Fruit fly (Drosophila melanogaster) whole organism, pupa: Measurements from ENCODE around the gene CG8419.

Source experiments
- CG10348 ChIP-seq: fragments of 200-800 bp; sonication (Bioruptor generic); IDR thresholded peaks from 2 replicates; pipeline ENCODE4 v1.3.6; 2022; ENCODE audit warnings: missing biosample characterization, missing genetic modification characterization
- CG12605 ChIP-seq: fragments of 200-800 bp; sonication (Bioruptor generic); IDR thresholded peaks from 2 replicates; pipeline ENCODE4 v1.3.6; 2022; ENCODE audit warnings: missing biosample characterization, missing genetic modification characterization
- CG13204 ChIP-seq: fragments of 200-800 bp; sonication (Bioruptor generic); optimal IDR thresholded peaks from 2 replicates; lab custom pipeline; 2018; ENCODE audit warnings: missing biosample characterization, mild to moderate bottlenecking, missing genetic modification characterization, moderate library complexity
- CG14655 ChIP-seq: fragments of 200-800 bp; sonication (Bioruptor generic); optimal IDR thresholded peaks from 3 replicates; lab custom pipeline; 2017; ENCODE audit warnings: mild to moderate bottlenecking, missing biosample characterization, missing genetic modification reagents, missing genetic modification characterization
- CG15710 ChIP-seq: fragments of 200-800 bp; sonication (Bioruptor generic); optimal IDR thresholded peaks from 2 replicates; lab custom pipeline; 2018; ENCODE audit warnings: missing biosample characterization, mild to moderate bottlenecking, missing genetic modification characterization, moderate library complexity
- CG17806 ChIP-seq: fragments of 200-800 bp; sonication (Bioruptor generic); optimal IDR thresholded peaks from 2 replicates; lab custom pipeline; 2018; ENCODE audit warnings: missing biosample characterization, mild to moderate bottlenecking, missing genetic modification characterization, moderate library complexity
- CG32121 ChIP-seq: fragments of 200-800 bp; sonication (Bioruptor generic); IDR thresholded peaks from 2 replicates; pipeline ENCODE4 v1.3.6; 2022; ENCODE audit warnings: missing biosample characterization, missing genetic modification characterization
- CG34367 ChIP-seq: fragments of 200-800 bp; sonication (Bioruptor generic); optimal IDR thresholded peaks from 2 replicates; lab custom pipeline; 2018; ENCODE audit warnings: missing biosample characterization, mild to moderate bottlenecking, missing genetic modification characterization
- CG4496 ChIP-seq: fragments of 200-800 bp; sonication (Bioruptor generic); IDR thresholded peaks from 3 replicates; pipeline ENCODE4 v1.3.6; 2022; ENCODE audit warnings: missing biosample characterization, missing genetic modification characterization
- CG8159 ChIP-seq: fragments of 200-800 bp; sonication (Bioruptor generic); optimal IDR thresholded peaks from 3 replicates; lab custom pipeline; 2018; ENCODE audit warnings: missing biosample characterization, mild to moderate bottlenecking, missing genetic modification characterization, moderate library complexity
- CG8301 ChIP-seq: fragments of 200-800 bp; sonication (Bioruptor generic); optimal IDR thresholded peaks from 2 replicates; lab custom pipeline; 2018; ENCODE audit warnings: missing biosample characterization, mild to moderate bottlenecking, missing genetic modification characterization
- CG9948 ChIP-seq: fragments of 200-800 bp; sonication (Bioruptor generic); optimal IDR thresholded peaks from 2 replicates; lab custom pipeline; 2018; ENCODE audit warnings: missing biosample characterization, mild to moderate bottlenecking, missing genetic modification characterization, moderate library complexity
- D1 ChIP-seq: fragments of 200-800 bp; sonication (Bioruptor generic); optimal IDR thresholded peaks from 2 replicates; lab custom pipeline; 2018; ENCODE audit warnings: missing biosample characterization, mild to moderate bottlenecking, missing genetic modification characterization, moderate library complexity
- EcR ChIP-seq: fragments of 200-800 bp; sonication (Bioruptor generic); optimal IDR thresholded peaks from 3 replicates; lab custom pipeline; 2019; ENCODE audit warnings: missing biosample characterization, missing genetic modification characterization, mild to moderate bottlenecking, moderate library complexity, missing genetic modification reagents
- Ets98B ChIP-seq: fragments of 200-800 bp; sonication (Bioruptor generic); IDR thresholded peaks from 2 replicates; pipeline ENCODE4 v1.3.6; 2022; ENCODE audit warnings: missing biosample characterization, missing genetic modification characterization
- Pif1A ChIP-seq: fragments of 200-800 bp; sonication (Bioruptor generic); optimal IDR thresholded peaks from 3 replicates; lab custom pipeline; 2016; ENCODE audit warnings: missing biosample characterization, missing genetic modification characterization
- Pif1B ChIP-seq: fragments of 200-800 bp; sonication (Bioruptor generic); optimal IDR thresholded peaks from 3 replicates; lab custom pipeline; 2016; ENCODE audit warnings: missing biosample characterization, missing genetic modification characterization
- Snoo ChIP-seq: fragments of 200-800 bp; sonication (Bioruptor generic); optimal IDR thresholded peaks from 3 replicates; lab custom pipeline; 2017; ENCODE audit warnings: missing biosample characterization, mild to moderate bottlenecking, missing genetic modification characterization, inconsistent platforms
- fd96Ca ChIP-seq: fragments of 200-800 bp; sonication (Bioruptor generic); IDR thresholded peaks from 3 replicates; pipeline ENCODE4 v1.3.6; 2022; ENCODE audit warnings: missing biosample characterization, missing genetic modification characterization
- gl ChIP-seq: fragments of 200-800 bp; sonication (Bioruptor generic); optimal IDR thresholded peaks from 2 replicates; lab custom pipeline; 2018; ENCODE audit warnings: missing biosample characterization, mild to moderate bottlenecking, missing genetic modification characterization
- rn ChIP-seq: fragments of 200-800 bp; sonication (Bioruptor generic); IDR thresholded peaks from 2 replicates; pipeline ENCODE4 v1.3.6; 2022; ENCODE audit warnings: missing biosample characterization, missing genetic modification characterization

Gene CG8419

DNA sequence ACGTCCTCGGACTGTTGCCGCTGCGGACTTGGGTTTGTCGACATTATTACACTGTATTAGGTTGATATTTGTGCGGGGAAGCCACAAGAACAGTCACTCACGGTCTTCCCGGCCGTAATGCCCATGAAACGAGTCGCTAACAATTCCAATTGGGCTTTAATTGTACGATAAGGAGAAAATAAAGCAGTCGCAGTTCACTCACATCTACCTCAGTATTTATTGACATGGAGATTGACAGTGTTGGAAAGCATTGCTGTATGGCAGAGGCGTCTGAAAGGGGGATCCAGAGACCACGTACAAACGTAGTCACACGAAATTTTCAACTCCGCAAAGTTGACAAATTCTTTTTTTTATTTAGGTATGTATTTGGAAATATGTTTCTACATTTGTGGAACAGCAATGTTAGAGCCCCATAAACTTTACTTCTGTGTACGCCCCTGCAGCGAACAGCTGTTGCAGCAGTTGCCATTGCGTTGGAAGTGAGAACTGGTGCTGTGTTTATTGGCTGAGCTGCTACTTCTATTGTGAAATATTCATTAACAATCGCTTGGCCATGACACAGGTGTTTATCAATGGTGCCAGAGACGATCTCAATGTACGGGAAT lies 6.8 kb downstream of the CG8419 start, which contains the start of the genes CG8372 and CG8360:
Gene CG8372 (minus strand): TSS at position 237 of the 605 bp plus-strand sequence.
Gene CG8360 (plus strand): TSS at position 294 of the 605 bp plus-strand sequence.
- TF ChIP-seq fd96Ca: peak; percentile 100
- peak; percentile 99 for TF ChIP-seq Snoo (tag; lab: Kevin White, UChicago)
- peak; percentile 96 for TF ChIP-seq CG10348 (GFP tag; lab: Robert Waterston, UW)
- TF ChIP-seq CG17806 (tag; lab: Kevin White, UChicago): peak; percentile 99
- TF ChIP-seq CG13204: no peak
- TF ChIP-seq Pif1B (GFP tag; lab: Kevin White, UChicago): peak; percentile 99
- TF ChIP-seq CG12605 (GFP tag; lab: Robert Waterston, UW): peak; percentile 98
- TF ChIP-seq CG4496 (GFP tag; lab: Robert Waterston, UW): peak; percentile 100
- TF ChIP-seq CG9948: peak; percentile 98
- TF ChIP-seq rn (GFP tag; lab: Robert Waterston, UW): peak; percentile 99
- peak; percentile 99 for TF ChIP-seq Ets98B (GFP tag; lab: Robert Waterston, UW)
- peak; percentile 89 for TF ChIP-seq EcR
- no peak for TF ChIP-seq D1 (tag; lab: Kevin White, UChicago)
- peak; percentile 99 for TF ChIP-seq CG8159
- peak; percentile 99 for TF ChIP-seq Pif1A
- TF ChIP-seq CG32121 (GFP tag; lab: Robert Waterston, UW): peak; percentile 99
- TF ChIP-seq CG14655 (GFP tag; lab: Kevin White, UChicago): peak; percentile 99
- TF ChIP-seq CG34367 (tag; lab: Kevin White, UChicago): peak; percentile 98
- TF ChIP-seq CG15710 (tag; lab: Kevin White, UChicago): peak; percentile 99
- TF ChIP-seq CG8301: peak; percentile 99
- peak; percentile 98 for TF ChIP-seq gl (tag; lab: Kevin White, UChicago)

DNA sequence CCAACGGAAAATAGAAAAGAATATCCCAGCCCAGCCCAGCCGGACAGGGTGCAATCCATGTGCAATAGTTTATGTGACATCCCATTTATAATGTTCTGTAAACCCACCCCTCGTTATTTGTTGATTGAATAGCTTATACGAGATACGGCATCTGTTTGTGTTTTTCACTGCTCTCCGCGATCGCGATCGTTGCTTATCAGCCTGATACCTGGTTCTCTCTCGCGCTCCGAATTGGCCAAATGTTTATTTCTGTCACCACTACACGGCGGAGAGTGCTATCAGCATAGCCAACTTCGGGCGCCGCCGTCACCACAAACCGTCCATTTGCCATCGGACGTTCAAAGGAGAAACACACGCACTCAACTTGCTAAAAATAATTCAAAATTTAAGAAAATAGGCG lies 8.0 kb downstream of the CG8419 start, which contains the start of gene CG8353:
Gene CG8353 (plus strand): TSS at position 59 of the 400 bp plus-strand sequence.
- 0 out of 3 replicates have a peak, but pooled peaks have one; percentile 32 for TF ChIP-seq CG4496 (GFP tag; lab: Robert Waterston, UW)
- peak; percentile 43; the same call in 1 of the 2 replicates for TF ChIP-seq CG32121 (GFP tag; lab: Robert Waterston, UW)
- no peak for TF ChIP-seq EcR

DNA sequence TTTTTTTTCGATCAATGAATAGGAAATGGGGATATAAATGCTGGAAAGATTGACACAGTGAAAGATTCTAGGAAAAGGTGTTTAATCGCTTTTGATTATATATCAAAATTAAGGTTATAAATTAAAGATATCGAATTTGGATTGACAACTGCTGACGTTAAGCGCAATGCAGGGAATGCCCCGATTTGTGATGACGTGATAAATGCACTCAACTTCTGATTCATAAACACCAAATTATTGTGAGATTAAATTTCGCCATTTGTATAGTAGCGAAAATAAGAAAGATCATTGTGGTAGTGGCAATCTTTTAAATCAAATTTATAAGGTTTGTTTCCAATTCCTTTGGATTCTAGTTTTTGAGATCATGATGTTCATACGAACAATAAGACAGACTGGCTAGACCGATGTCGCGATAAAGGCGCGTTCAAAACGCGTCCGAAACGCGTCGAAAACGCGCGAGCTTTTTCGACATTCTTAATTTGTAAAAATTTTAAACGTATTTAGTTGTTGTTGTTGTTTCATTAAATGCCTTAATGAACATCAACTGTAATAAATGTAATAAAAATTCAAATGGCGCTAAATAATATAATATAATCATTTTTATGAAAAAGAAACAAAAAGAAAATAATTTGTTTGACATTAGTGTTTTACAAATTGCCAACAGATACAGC lies 9.4 kb downstream of the CG8419 start, which contains the start of gene CG8349:
Gene CG8349 (plus strand): TSS at position 657 of the 671 bp plus-strand sequence.
- TF ChIP-seq D1 (tag; lab: Kevin White, UChicago) (no peak), Pif1A (no peak), CG10348 (GFP tag; lab: Robert Waterston, UW) (no peak), CG32121 (GFP tag; lab: Robert Waterston, UW) (no peak), Ets98B (GFP tag; lab: Robert Waterston, UW) (no peak), CG13204 (no peak), CG15710 (tag; lab: Kevin White, UChicago) (no peak), Pif1B (GFP tag; lab: Kevin White, UChicago) (no peak), EcR (no peak)

DNA sequence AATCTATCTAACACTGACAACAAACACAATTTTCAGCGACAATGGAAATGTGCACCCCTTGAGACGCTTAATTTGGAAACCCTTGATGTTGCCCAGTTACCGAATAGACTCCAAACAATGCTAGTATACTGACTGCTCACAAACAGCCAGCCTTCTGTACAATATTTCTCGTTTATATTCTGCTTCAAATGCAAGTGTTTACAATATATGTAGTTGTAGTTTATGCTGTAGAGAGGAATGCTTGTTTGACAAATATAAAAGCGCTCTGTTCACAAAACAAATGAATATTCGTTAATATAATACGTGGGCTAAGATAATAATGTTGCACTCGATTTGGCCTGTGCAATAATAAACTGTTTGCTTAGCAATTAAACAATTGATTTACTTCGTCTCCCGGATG lies 11.9 kb downstream of the CG8419 start, which contains the start of gene CG8292:
Gene CG8292 (minus strand): TSS at position 101 of the 400 bp plus-strand sequence.
- TF ChIP-seq Pif1A: no peak
- TF ChIP-seq CG14655 (GFP tag; lab: Kevin White, UChicago): no peak

DNA sequence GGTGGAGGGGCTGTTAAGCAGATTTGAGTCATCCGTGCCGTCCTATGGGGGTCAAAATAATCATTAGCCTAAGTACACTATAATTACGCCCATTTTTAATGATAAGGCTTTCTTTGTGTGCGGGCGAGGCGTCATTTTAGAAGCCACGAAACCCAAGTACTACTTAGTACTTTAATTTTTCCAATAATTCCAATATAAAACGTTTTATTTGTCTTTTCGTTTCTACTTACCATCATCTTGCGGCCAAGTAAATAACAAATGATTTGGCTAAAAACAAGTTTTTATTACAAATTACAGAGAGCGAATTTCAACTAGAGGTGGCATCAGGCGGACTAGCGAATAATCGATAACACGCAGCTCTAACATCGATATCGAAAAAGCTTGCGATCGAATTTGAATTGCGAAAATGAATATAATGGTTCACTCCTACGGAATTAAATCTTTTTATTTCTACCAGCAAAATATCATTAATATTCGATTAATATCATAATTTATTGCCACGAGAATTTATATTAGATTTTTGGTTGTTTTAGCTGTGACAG lies 14.5 kb downstream of the CG8419 start, which contains the start of gene Snx6:
Gene Snx6 (minus strand): TSS at position 349 of the 542 bp plus-strand sequence.
- no peak for TF ChIP-seq CG8159
- TF ChIP-seq EcR: peak; percentile 39
- no peak for TF ChIP-seq CG8301
- no peak for TF ChIP-seq CG10348 (GFP tag; lab: Robert Waterston, UW)
- no peak for TF ChIP-seq CG12605 (GFP tag; lab: Robert Waterston, UW)
- TF ChIP-seq CG9948: no peak
- TF ChIP-seq Pif1A: no peak

DNA sequence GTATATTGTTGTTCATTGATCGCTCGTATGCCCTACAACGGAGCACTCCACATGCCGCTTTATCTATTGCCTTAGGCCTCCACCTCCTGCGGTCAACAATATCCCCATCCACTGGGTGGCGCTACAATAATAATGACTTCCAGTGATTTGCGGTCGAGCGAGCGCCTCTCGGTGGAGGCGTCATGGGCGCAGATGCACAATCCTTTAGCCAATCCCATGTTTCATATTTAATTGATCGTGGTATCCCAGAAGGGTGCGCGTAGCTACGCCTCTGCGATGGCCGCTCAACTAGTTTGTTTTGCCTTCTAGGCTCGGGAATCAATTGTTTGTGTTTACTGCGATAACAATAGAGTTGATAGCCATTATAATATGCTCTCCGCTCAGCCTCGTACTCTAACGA lies 23.2 kb downstream of the CG8419 start:
- TF ChIP-seq CG8159 (no peak), CG8301 (no peak), CG13204 (no peak), CG4496 (GFP tag; lab: Robert Waterston, UW) (peak; percentile 87), CG32121 (GFP tag; lab: Robert Waterston, UW) (peak; percentile 71), CG14655 (GFP tag; lab: Kevin White, UChicago) (no peak), Pif1A (no peak), CG15710 (tag; lab: Kevin White, UChicago) (no peak), Ets98B (GFP tag; lab: Robert Waterston, UW) (peak; percentile 84), CG12605 (GFP tag; lab: Robert Waterston, UW) (peak; percentile 29), EcR (no peak), rn (GFP tag; lab: Robert Waterston, UW) (no peak), CG9948 (no peak), fd96Ca (peak; percentile 85), CG17806 (tag; lab: Kevin White, UChicago) (peak; percentile 29)
- TF ChIP-seq, all 21 proteins: peak for 6
